Worm (Caenorhabditis elegans) whole organism, early embryonic: ENCODE measurements around the gene ZK154.4.

Source experiments
- B0310.2 ChIP-seq: sonication (generic microtip); optimal IDR thresholded peaks from 2 replicates; lab custom pipeline; 2016; ENCODE audit warnings: mild to moderate bottlenecking, missing genetic modification characterization, missing compliant biosample characterization
- F13C5.2 ChIP-seq: sonication (generic microtip); optimal IDR thresholded peaks from 2 replicates; lab custom pipeline; 2017; ENCODE audit warnings: mild to moderate bottlenecking, missing genetic modification characterization, inconsistent platforms, missing compliant biosample characterization
- aly-1 ChIP-seq: sonication (generic microtip); optimal IDR thresholded peaks from 2 replicates; lab custom pipeline; 2016; ENCODE audit warnings: missing genetic modification characterization, missing compliant biosample characterization
- ama-1 ChIP-seq: fragments of 150-350 bp; optimal IDR thresholded peaks from 2 replicates; lab custom pipeline; 2014
- ceh-13 ChIP-seq: fragments of 200-800 bp; sonication (Bioruptor generic); optimal IDR thresholded peaks from 2 replicates; lab custom pipeline; 2018; ENCODE audit warnings: mild to moderate bottlenecking, missing genetic modification characterization, missing compliant biosample characterization
- ceh-36 ChIP-seq: sonication (generic microtip); optimal IDR thresholded peaks from 2 replicates; lab custom pipeline; 2016; ENCODE audit warnings: missing genetic modification characterization, inconsistent platforms, missing compliant biosample characterization
- ets-7 ChIP-seq: sonication (generic microtip); optimal IDR thresholded peaks from 2 replicates; lab custom pipeline; 2016; ENCODE audit warnings: missing genotype, missing genetic modification characterization, missing compliant biosample characterization
- flt-1 ChIP-seq: fragments of 200-800 bp; sonication (Bioruptor generic); IDR thresholded peaks from 2 replicates; pipeline ENCODE4 v1.3.6; 2022; ENCODE audit warnings: missing genetic modification characterization, missing compliant biosample characterization
- hmbx-1 ChIP-seq: sonication (generic microtip); optimal IDR thresholded peaks from 2 replicates; lab custom pipeline; 2016; ENCODE audit warnings: mild to moderate bottlenecking, missing genetic modification characterization, missing compliant biosample characterization
- hmg-4 ChIP-seq: fragments of 200-800 bp; sonication (Bioruptor generic); optimal IDR thresholded peaks from 2 replicates; lab custom pipeline; 2018; ENCODE audit warnings: mild to moderate bottlenecking, missing genetic modification characterization, missing compliant biosample characterization
- hnd-1 ChIP-seq: sonication (generic microtip); optimal IDR thresholded peaks from 2 replicates; lab custom pipeline; 2016; ENCODE audit warnings: missing genetic modification characterization, missing compliant biosample characterization
- pes-1 ChIP-seq: fragments of 200-800 bp; sonication (Bioruptor generic); IDR thresholded peaks from 2 replicates; pipeline ENCODE4 v1.3.6; 2022; ENCODE audit warnings: missing genetic modification reagents, missing genetic modification characterization, missing compliant biosample characterization
- scrt-1 ChIP-seq: fragments of 200-800 bp; sonication (Bioruptor generic); IDR thresholded peaks from 2 replicates; pipeline ENCODE4 v1.3.6; 2022; ENCODE audit warnings: missing genetic modification characterization, missing compliant biosample characterization
- sea-1 ChIP-seq: fragments of 200-800 bp; sonication (Bioruptor generic); conservative IDR thresholded peaks from 2 replicates; pipeline ENCODE4 v1.3.6; 2022; ENCODE audit warnings: missing genetic modification characterization, missing compliant biosample characterization
- tbx-11 ChIP-seq: fragments of 200-800 bp; sonication (Bioruptor generic); IDR thresholded peaks from 2 replicates; pipeline ENCODE4 v1.3.6; 2022; ENCODE audit warnings: missing genetic modification characterization, missing compliant biosample characterization
- tbx-37 ChIP-seq: fragments of 200-800 bp; sonication (Bioruptor generic); conservative IDR thresholded peaks from 2 replicates; pipeline ENCODE4 v1.3.6; 2022; ENCODE audit warnings: missing genetic modification reagents, missing genetic modification characterization, missing compliant biosample characterization
- tra-4 ChIP-seq: sonication (generic microtip); optimal IDR thresholded peaks from 2 replicates; lab custom pipeline; 2017; ENCODE audit warnings: missing genetic modification characterization, missing compliant biosample characterization

ZK154.4 gene

ce11 chrX:7798248-7799020, 16.2 kb upstream of the ZK154.4 start, which contains the start of gene adm-4:
Gene adm-4 (minus strand): TSS chrX:7798298.
- TF ChIP-seq tbx-37 (GFP tag; lab: Robert Waterston, UW) (peak; percentile 69), hmbx-1 (tag; lab: Kevin White, UChicago) (no peak)

DNA sequence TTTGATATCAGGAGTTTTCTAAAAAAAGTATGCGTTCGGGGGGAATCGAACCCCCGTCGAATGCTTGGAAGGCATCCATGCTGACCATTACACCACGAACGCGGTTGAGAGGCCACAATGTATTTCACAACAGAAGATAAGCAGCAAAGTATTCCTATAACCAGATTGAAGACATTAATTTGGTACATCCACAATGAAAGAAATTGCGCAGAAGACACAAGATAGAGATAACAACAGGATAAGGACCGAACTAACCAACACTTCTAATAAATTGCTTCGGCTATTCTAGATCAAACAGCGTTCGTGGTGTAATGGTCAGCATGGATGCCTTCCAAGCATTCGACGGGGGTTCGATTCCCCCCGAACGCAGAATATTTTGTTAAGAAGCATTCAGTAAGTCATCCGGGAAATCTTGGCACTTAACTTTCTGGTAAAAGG, 12.1 kb upstream of the ZK154.4 start:
- TF ChIP-seq tra-4 (tag; lab: Kevin White, UChicago) (no peak), flt-1 (GFP tag; lab: Robert Waterston, UW) (0 out of 2 replicates have a peak, but pooled peaks have one; percentile 21), tbx-11 (GFP tag; lab: Robert Waterston, UW) (0 out of 2 replicates have a peak, but pooled peaks have one; percentile 63), ceh-13 (GFP tag; lab: Kevin White, UChicago) (peak; percentile 35), ceh-36 (tag; lab: Kevin White, UChicago) (peak; percentile 32), sea-1 (GFP tag; lab: Robert Waterston, UW) (no peak), hnd-1 (tag; lab: Kevin White, UChicago) (peak; percentile 34), scrt-1 (peak; percentile 66; the same call in 1 of the 2 replicates)

DNA sequence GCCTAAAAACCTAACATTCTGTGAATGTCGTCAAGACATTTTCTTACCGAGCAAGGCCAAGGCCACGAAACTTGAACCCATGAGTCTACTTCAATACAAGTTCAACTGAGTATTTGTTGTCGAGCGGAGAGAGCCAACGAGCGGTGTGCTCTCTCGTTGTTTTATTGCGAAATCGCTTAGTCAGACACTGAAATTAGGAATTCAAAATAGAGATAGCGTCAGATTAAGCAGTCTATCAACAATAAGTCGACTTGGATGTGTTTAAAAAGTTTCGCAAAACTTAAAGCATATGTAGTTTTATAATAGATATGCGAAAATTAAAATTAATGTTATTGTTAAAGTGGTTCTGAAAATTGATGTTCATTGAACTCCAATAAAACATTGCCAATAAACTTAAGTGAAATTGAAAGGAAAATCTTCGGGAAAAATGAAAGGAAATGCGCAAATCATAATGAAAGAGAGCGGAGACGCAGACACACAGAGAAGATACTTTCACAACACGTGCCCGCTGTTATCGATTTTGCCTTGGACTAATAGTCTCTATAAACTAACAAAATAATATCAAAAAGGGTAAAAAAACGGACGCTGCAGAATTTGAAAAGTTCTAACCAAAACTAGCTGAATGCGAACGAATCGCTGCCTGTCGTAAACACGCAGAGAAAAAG, 11.3 kb upstream of the ZK154.4 start, which contains the start of gene ZK154.6:
Gene ZK154.6, minus strand, starts transcription at position 187 of the 665 bp plus-strand sequence.
- TF ChIP-seq tbx-11 (GFP tag; lab: Robert Waterston, UW): no peak

ce11 chrX:7791802-7792201, 9.6 kb upstream of the ZK154.4 start:
- TF ChIP-seq sea-1 (GFP tag; lab: Robert Waterston, UW) (no peak), flt-1 (GFP tag; lab: Robert Waterston, UW) (no peak), F13C5.2 (tag; lab: Kevin White, UChicago) (no peak), aly-1 (no peak), B0310.2 (tag; lab: Kevin White, UChicago) (no peak), tbx-37 (GFP tag; lab: Robert Waterston, UW) (no peak), ets-7 (no peak), hmbx-1 (tag; lab: Kevin White, UChicago) (no peak), scrt-1 (no peak), ceh-13 (GFP tag; lab: Kevin White, UChicago) (no peak), hmg-4 (GFP tag; lab: Kevin White, UChicago) (no peak), pes-1 (GFP tag; lab: Robert Waterston, UW) (no peak), ama-1 (lab: Kevin White, UChicago) (no peak), hnd-1 (tag; lab: Kevin White, UChicago) (no peak), ceh-36 (tag; lab: Kevin White, UChicago) (no peak), tbx-11 (GFP tag; lab: Robert Waterston, UW) (no peak), tra-4 (tag; lab: Kevin White, UChicago) (no peak)

DNA sequence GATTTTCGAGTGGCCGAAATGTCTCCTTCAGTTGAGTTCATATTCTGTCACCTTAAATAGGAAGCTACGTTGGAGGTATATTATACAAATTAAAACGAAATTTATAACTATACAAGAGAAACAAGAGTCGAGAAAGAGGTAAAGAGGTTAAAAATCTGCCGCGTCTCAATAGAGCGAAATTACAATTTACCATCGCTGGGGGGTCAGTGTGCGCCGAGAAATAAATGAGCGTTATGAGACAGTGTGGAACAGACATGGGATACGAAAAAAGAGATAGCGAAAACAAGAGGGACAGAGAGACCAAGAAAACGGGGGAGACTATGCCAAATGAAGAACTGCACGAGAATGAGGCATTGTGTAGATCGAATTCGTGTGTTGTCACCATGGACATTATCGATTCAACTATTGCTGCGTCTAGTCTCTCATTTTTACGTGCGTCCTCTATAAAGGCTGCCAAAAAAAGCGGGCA, 5.7 kb upstream of the ZK154.4 start, which contains the start of gene ZK154.5:
Gene ZK154.5, minus strand, starts transcription at position 51 of the 469 bp plus-strand sequence.
- TF ChIP-seq hmg-4 (GFP tag; lab: Kevin White, UChicago): peak; percentile 57
- TF ChIP-seq tbx-11 (GFP tag; lab: Robert Waterston, UW): no peak
- no peak for TF ChIP-seq tbx-37 (GFP tag; lab: Robert Waterston, UW)
- no peak for TF ChIP-seq ets-7
- peak; percentile 14 for TF ChIP-seq F13C5.2 (tag; lab: Kevin White, UChicago)

DNA sequence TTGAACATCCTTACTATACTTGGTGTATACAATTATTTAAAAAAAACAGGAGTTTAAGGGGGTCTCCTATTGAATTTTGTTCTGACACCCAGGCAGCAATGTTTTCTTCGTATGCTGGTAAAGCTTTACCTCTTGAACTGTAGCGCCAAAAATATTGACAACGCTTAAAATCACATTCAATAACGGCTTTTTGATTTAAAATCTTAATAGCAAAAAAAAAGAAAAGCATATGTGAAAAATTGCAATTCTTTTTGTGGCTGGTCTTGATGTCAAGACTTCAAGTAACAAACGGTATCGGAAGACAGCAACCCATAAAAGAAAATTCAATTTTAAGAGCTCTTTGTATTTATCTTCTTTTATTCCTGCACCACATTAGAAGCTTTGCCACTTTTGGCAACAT, 388 bp downstream of the ZK154.4 start:
- TF ChIP-seq ceh-36 (tag; lab: Kevin White, UChicago) (no peak), ama-1 (lab: Kevin White, UChicago) (no peak), sea-1 (GFP tag; lab: Robert Waterston, UW) (no peak), F13C5.2 (tag; lab: Kevin White, UChicago) (no peak), tra-4 (tag; lab: Kevin White, UChicago) (no peak), tbx-11 (GFP tag; lab: Robert Waterston, UW) (no peak), ets-7 (no peak), aly-1 (no peak), pes-1 (GFP tag; lab: Robert Waterston, UW) (no peak), flt-1 (GFP tag; lab: Robert Waterston, UW) (no peak), hmg-4 (GFP tag; lab: Kevin White, UChicago) (no peak), scrt-1 (no peak), hnd-1 (tag; lab: Kevin White, UChicago) (no peak), tbx-37 (GFP tag; lab: Robert Waterston, UW) (no peak), hmbx-1 (tag; lab: Kevin White, UChicago) (no peak), B0310.2 (tag; lab: Kevin White, UChicago) (no peak), ceh-13 (GFP tag; lab: Kevin White, UChicago) (no peak)

DNA sequence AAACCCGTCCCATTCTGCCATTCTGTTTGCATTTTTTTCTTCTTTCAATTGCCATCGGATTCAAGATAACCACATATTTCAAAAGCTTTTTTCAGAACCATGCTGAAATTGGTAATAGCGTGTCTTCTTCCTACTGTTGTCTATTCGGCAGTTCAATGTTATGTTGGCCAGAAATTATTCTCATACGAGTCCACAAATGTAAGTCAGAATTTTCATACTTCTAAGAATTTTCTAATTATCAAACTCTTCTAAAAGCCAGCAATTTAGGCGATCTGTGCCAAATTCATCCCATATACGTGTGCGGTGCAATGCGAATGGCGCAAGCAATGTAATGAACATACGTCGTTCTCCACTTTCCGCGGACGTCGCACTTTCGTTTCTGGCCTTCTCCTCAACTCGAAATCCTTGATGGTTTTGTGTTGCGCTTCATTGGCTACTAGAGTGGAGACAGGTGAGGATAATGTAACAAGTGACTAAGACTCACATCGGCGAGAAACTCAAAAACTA, 2.6 kb downstream of the ZK154.4 start, which contains the start of gene ZK154.1:
Gene ZK154.1, plus strand, starts transcription at position 51 of the 507 bp plus-strand sequence.
- TF ChIP-seq sea-1 (GFP tag; lab: Robert Waterston, UW): no peak
- TF ChIP-seq hnd-1 (tag; lab: Kevin White, UChicago): no peak
- TF ChIP-seq hmg-4 (GFP tag; lab: Kevin White, UChicago): no peak
- TF ChIP-seq B0310.2 (tag; lab: Kevin White, UChicago): no peak
- no peak for TF ChIP-seq ets-7
- no peak for TF ChIP-seq tbx-11 (GFP tag; lab: Robert Waterston, UW)
- no peak for TF ChIP-seq hmbx-1 (tag; lab: Kevin White, UChicago)
- no peak for TF ChIP-seq tra-4 (tag; lab: Kevin White, UChicago)
- TF ChIP-seq F13C5.2 (tag; lab: Kevin White, UChicago): no peak
- TF ChIP-seq scrt-1: no peak
- TF ChIP-seq pes-1 (GFP tag; lab: Robert Waterston, UW): no peak
- TF ChIP-seq ama-1 (lab: Kevin White, UChicago): no peak
- TF ChIP-seq ceh-13 (GFP tag; lab: Kevin White, UChicago): no peak
- TF ChIP-seq ceh-36 (tag; lab: Kevin White, UChicago): no peak
- TF ChIP-seq flt-1 (GFP tag; lab: Robert Waterston, UW): no peak
- no peak for TF ChIP-seq aly-1
- no peak for TF ChIP-seq tbx-37 (GFP tag; lab: Robert Waterston, UW)
